Worm (Caenorhabditis elegans) whole organism, L1 larva: ENCODE results near the gene Y46G5A.34.

Experiments
- C04F5.9 ChIP-seq: sonication (generic microtip); optimal IDR thresholded peaks from 2 replicates; lab custom pipeline; 2016; ENCODE audit warnings: missing genetic modification characterization, missing compliant biosample characterization
- C34B4.2 ChIP-seq: sonication (generic microtip); optimal IDR thresholded peaks from 2 replicates; lab custom pipeline; 2017; ENCODE audit warnings: mild to moderate bottlenecking, missing genetic modification characterization, missing compliant biosample characterization
- F16B12.6 ChIP-seq: fragments of 150-350 bp; optimal IDR thresholded peaks from 2 replicates; lab custom pipeline; 2014; ENCODE audit warnings: missing biosample characterization, missing genetic modification characterization
- aly-2 ChIP-seq: fragments of 150-350 bp; optimal IDR thresholded peaks from 2 replicates; lab custom pipeline; 2014; ENCODE audit warnings: missing biosample characterization, missing genetic modification characterization
- ama-1 ChIP-seq: fragments of 150-350 bp; optimal IDR thresholded peaks from 2 replicates; lab custom pipeline; 2014
- ceh-63 ChIP-seq: fragments of 200-800 bp; sonication (Bioruptor generic); optimal IDR thresholded peaks from 2 replicates; lab custom pipeline; 2018; ENCODE audit warnings: mild to moderate bottlenecking, missing genetic modification characterization, missing compliant biosample characterization
- ceh-90 ChIP-seq: sonication (generic microtip); optimal IDR thresholded peaks from 2 replicates; lab custom pipeline; 2016; ENCODE audit warnings: missing genetic modification characterization, missing compliant biosample characterization
- dpl-1 ChIP-seq, 3 experiments: fragments of 150-350 bp in 2 of 3; sonication (generic microtip) in 1 of 3; optimal IDR thresholded peaks; 2 replicates each; lab custom pipeline; 2014 to 2017; ENCODE audit warnings: missing biosample characterization in 3 of 3, missing genetic modification characterization in 3 of 3, missing genetic modification reagents in 3 of 3
- efl-1 ChIP-seq, 4 experiments: fragments of 150-350 bp; optimal IDR thresholded peaks in 3 of 4; peaks in 1 of 4; 1 replicate in 1 of 4; 2 replicates in 3 of 4; lab custom pipeline; 2014; ENCODE audit warnings: missing biosample characterization in 2 of 4, missing genetic modification characterization in 2 of 4, missing genetic modification reagents in 2 of 4
- efl-3 ChIP-seq: fragments of 200-800 bp; sonication (Bioruptor generic); optimal IDR thresholded peaks from 2 replicates; lab custom pipeline; 2018; ENCODE audit warnings: mild to moderate bottlenecking, missing genetic modification characterization, missing compliant biosample characterization
- egl-13 ChIP-seq: sonication (generic microtip); optimal IDR thresholded peaks from 2 replicates; lab custom pipeline; 2016; ENCODE audit warnings: missing genotype, missing genetic modification reagents, missing genetic modification characterization, missing compliant biosample characterization
- elt-2 ChIP-seq: sonication (generic microtip); optimal IDR thresholded peaks from 2 replicates; lab custom pipeline; 2016; ENCODE audit warnings: missing genetic modification characterization, mild to moderate bottlenecking, inconsistent platforms, missing compliant biosample characterization, missing genetic modification reagents
- elt-3 ChIP-seq, 6 experiments: fragments of 150-350 bp in 1 of 6; sonication (generic microtip); optimal IDR thresholded peaks; 2 replicates each; lab custom pipeline; 2017 to 2018; ENCODE audit warnings: missing biosample characterization in 6 of 6, missing genetic modification characterization in 6 of 6, inconsistent platforms in 1 of 6
- ets-5 ChIP-seq: fragments of 200-800 bp; sonication (Bioruptor generic); IDR thresholded peaks from 2 replicates; pipeline ENCODE4 v1.3.6; 2022; ENCODE audit warnings: missing genetic modification characterization, missing compliant biosample characterization
- fkh-10 ChIP-seq: sonication (generic microtip); optimal IDR thresholded peaks from 2 replicates; lab custom pipeline; 2017; ENCODE audit warnings: missing biosample characterization, missing genetic modification reagents, missing genetic modification characterization
- fos-1 ChIP-seq: fragments of 150-350 bp; optimal IDR thresholded peaks from 2 replicates; lab custom pipeline; 2014; ENCODE audit warnings: missing biosample characterization, missing genetic modification characterization
- grh-1 ChIP-seq: fragments of 200-800 bp; sonication (Bioruptor generic); IDR thresholded peaks from 2 replicates; pipeline ENCODE4 v1.3.6; 2022; ENCODE audit warnings: missing genetic modification reagents, missing genetic modification characterization, missing compliant biosample characterization
- hlh-17 ChIP-seq: fragments of 200-800 bp; sonication (Bioruptor generic); optimal IDR thresholded peaks from 2 replicates; lab custom pipeline; 2018; ENCODE audit warnings: missing genetic modification characterization, mild to moderate bottlenecking, missing compliant biosample characterization, moderate library complexity, borderline replicate concordance
- hlh-4 ChIP-seq: sonication (generic microtip); optimal IDR thresholded peaks from 2 replicates; lab custom pipeline; 2016; ENCODE audit warnings: mild to moderate bottlenecking, missing genetic modification characterization, missing compliant biosample characterization
- hpl-2 ChIP-seq: fragments of 150-350 bp; optimal IDR thresholded peaks from 2 replicates; lab custom pipeline; 2014; ENCODE audit warnings: missing biosample characterization, missing genetic modification reagents, missing genetic modification characterization
- jun-1 ChIP-seq: fragments of 150-350 bp; optimal IDR thresholded peaks from 2 replicates; lab custom pipeline; 2014; ENCODE audit warnings: missing biosample characterization, missing genetic modification reagents, missing genetic modification characterization
- lin-13 ChIP-seq: fragments of 150-350 bp; optimal IDR thresholded peaks from 2 replicates; lab custom pipeline; 2014; ENCODE audit warnings: missing biosample characterization, missing genetic modification reagents, missing genetic modification characterization
- lin-14 ChIP-seq: fragments of 200-800 bp; sonication (Bioruptor generic); optimal IDR thresholded peaks from 2 replicates; lab custom pipeline; 2018; ENCODE audit warnings: mild to moderate bottlenecking, missing genetic modification characterization, moderate library complexity, missing compliant biosample characterization
- lin-35 ChIP-seq, 2 experiments: fragments of 150-350 bp; optimal IDR thresholded peaks; 2 replicates each; lab custom pipeline; 2014; ENCODE audit warnings: missing biosample characterization in 2 of 2, missing genetic modification characterization in 2 of 2, missing genetic modification reagents in 2 of 2
- lin-39 ChIP-seq: fragments of 150-350 bp; optimal IDR thresholded peaks from 2 replicates; lab custom pipeline; 2014; ENCODE audit warnings: missing biosample characterization, missing genetic modification reagents, missing genetic modification characterization
- lsy-2 ChIP-seq, 2 experiments: fragments of 150-350 bp; optimal IDR thresholded peaks; 2 replicates each; lab custom pipeline; 2014; ENCODE audit warnings: missing biosample characterization in 2 of 2, missing genetic modification characterization in 2 of 2
- mab-9 ChIP-seq: fragments of 200-800 bp; sonication (Bioruptor generic); IDR thresholded peaks from 2 replicates; pipeline ENCODE4 v1.3.6; 2022; ENCODE audit warnings: missing genetic modification reagents, missing genetic modification characterization, missing compliant biosample characterization
- mdl-1 ChIP-seq, 2 experiments: fragments of 150-350 bp; optimal IDR thresholded peaks; 2 replicates each; lab custom pipeline; 2014 to 2017; ENCODE audit warnings: missing biosample characterization in 2 of 2, missing genetic modification characterization in 2 of 2, inconsistent platforms in 1 of 2
- mef-2 ChIP-seq: fragments of 150-350 bp; optimal IDR thresholded peaks from 2 replicates; lab custom pipeline; 2014; ENCODE audit warnings: missing biosample characterization, missing genetic modification characterization
- mep-1 ChIP-seq: fragments of 150-350 bp; optimal IDR thresholded peaks from 2 replicates; lab custom pipeline; 2014; ENCODE audit warnings: missing biosample characterization, missing genetic modification characterization
- nhr-11 ChIP-seq: fragments of 150-350 bp; optimal IDR thresholded peaks from 2 replicates; lab custom pipeline; 2014; ENCODE audit warnings: missing biosample characterization, missing genetic modification characterization
- nhr-47 ChIP-seq: sonication (generic microtip); optimal IDR thresholded peaks from 2 replicates; lab custom pipeline; 2016; ENCODE audit warnings: mild to moderate bottlenecking, missing genetic modification characterization, moderate library complexity, missing compliant biosample characterization
- nhr-71 ChIP-seq: sonication (generic microtip); optimal IDR thresholded peaks from 2 replicates; lab custom pipeline; 2016; ENCODE audit warnings: mild to moderate bottlenecking, missing genetic modification characterization, moderate library complexity, missing compliant biosample characterization
- pax-3 ChIP-seq: fragments of 200-800 bp; sonication (Bioruptor generic); optimal IDR thresholded peaks from 2 replicates; lab custom pipeline; 2018; ENCODE audit warnings: mild to moderate bottlenecking, missing genetic modification characterization, moderate library complexity, missing compliant biosample characterization
- rnt-1 ChIP-seq: sonication (generic microtip); optimal IDR thresholded peaks from 2 replicates; lab custom pipeline; 2016; ENCODE audit warnings: mild to moderate bottlenecking, missing genetic modification characterization, moderate library complexity, missing compliant biosample characterization
- skn-1 ChIP-seq: fragments of 150-350 bp; optimal IDR thresholded peaks from 2 replicates; lab custom pipeline; 2014; ENCODE audit warnings: missing biosample characterization, missing genetic modification characterization
- snu-23 ChIP-seq: sonication (generic microtip); optimal IDR thresholded peaks from 2 replicates; lab custom pipeline; 2016; ENCODE audit warnings: missing genetic modification characterization, missing compliant biosample characterization
- sptf-1 ChIP-seq: fragments of 150-350 bp; optimal IDR thresholded peaks from 2 replicates; lab custom pipeline; 2014; ENCODE audit warnings: missing biosample characterization, missing genetic modification characterization
- sup-37 ChIP-seq: fragments of 200-800 bp; sonication (Bioruptor generic); optimal IDR thresholded peaks from 2 replicates; lab custom pipeline; 2018; ENCODE audit warnings: mild to moderate bottlenecking, missing genetic modification characterization, missing compliant biosample characterization
- swsn-7 ChIP-seq: sonication (generic microtip); optimal IDR thresholded peaks from 2 replicates; lab custom pipeline; 2016; ENCODE audit warnings: missing genetic modification characterization, missing compliant biosample characterization
- tbx-2 ChIP-seq: sonication (generic microtip); optimal IDR thresholded peaks from 2 replicates; lab custom pipeline; 2016; ENCODE audit warnings: missing genetic modification characterization, missing compliant biosample characterization
- unc-30 ChIP-seq: sonication (generic microtip); optimal IDR thresholded peaks from 2 replicates; lab custom pipeline; 2017; ENCODE audit warnings: missing biosample characterization, missing genetic modification characterization
- unc-62 ChIP-seq: fragments of 150-350 bp; optimal IDR thresholded peaks from 2 replicates; lab custom pipeline; 2014; ENCODE audit warnings: missing biosample characterization, missing genetic modification reagents, missing genetic modification characterization
- unc-86 ChIP-seq: sonication (generic microtip); optimal IDR thresholded peaks from 2 replicates; lab custom pipeline; 2016; ENCODE audit warnings: missing genetic modification characterization, missing compliant biosample characterization
- unc-98 ChIP-seq: fragments of 200-800 bp; sonication (Bioruptor generic); IDR thresholded peaks from 2 replicates; pipeline ENCODE4 v1.3.6; 2022; ENCODE audit warnings: missing genetic modification characterization, missing compliant biosample characterization
- vab-15 ChIP-seq: sonication (generic microtip); optimal IDR thresholded peaks from 2 replicates; lab custom pipeline; 2017; ENCODE audit warnings: missing genotype, mild to moderate bottlenecking, missing genetic modification characterization, missing compliant biosample characterization
- zag-1 ChIP-seq: fragments of 150-350 bp; optimal IDR thresholded peaks from 2 replicates; lab custom pipeline; 2014; ENCODE audit warnings: missing biosample characterization, missing genetic modification characterization
- zip-4 ChIP-seq: fragments of 200-800 bp; sonication (Bioruptor generic); optimal IDR thresholded peaks from 2 replicates; lab custom pipeline; 2018; ENCODE audit warnings: mild to moderate bottlenecking, missing genetic modification characterization, moderate library complexity, missing compliant biosample characterization

Gene Y46G5A.34

DNA sequence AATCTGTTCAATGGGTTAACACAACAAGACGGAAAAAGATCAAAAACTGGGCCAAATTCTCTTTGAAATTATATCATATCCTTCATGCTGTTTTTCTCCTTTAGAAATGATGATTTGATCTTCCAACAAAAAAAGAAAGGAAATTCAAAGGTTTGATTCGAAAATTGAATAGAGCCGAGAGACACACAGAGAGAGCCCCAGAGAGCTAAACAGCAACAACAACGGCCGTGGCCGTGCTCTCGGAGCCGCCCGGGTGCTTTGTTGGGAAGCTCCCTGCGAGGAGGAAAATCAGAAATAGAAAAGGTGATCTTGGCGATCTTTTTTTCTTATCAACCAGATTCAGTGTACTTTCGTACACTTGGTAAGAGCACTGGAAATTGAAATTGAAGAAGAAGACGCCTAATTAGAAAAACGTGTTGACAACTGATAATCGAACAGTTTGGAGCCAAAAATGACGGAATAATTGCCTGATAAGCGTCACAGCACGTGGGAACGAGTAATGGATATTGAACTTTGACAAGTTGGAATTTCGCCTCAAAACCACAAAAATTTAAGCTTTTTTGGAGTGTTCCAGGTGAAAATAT, 20.8 kb downstream of the Y46G5A.34 start:
- TF ChIP-seq rnt-1 (tag; lab: Kevin White, UChicago) (peak; percentile 20), nhr-71 (tag; lab: Kevin White, UChicago) (peak; percentile 13), egl-13 (tag; lab: Kevin White, UChicago) (no peak), lin-14 (GFP tag; lab: Kevin White, UChicago) (peak; percentile 52), efl-1 (optimal IDR thresholded peaks at IDR 0.05; lab: Kevin White, UChicago) (no peak), efl-1 (GFP tag; optimal IDR thresholded peaks at IDR 0.05 in 1 of 2; lab: Kevin White, UChicago) (peak in 1 of 2 experiments; percentile 15), fkh-10 (GFP tag; lab: Kevin White, UChicago) (peak; percentile 10), mef-2 (tag; lab: Kevin White, UChicago) (no peak), fos-1 (tag; lab: Kevin White, UChicago) (no peak), nhr-47 (tag; lab: Kevin White, UChicago) (peak; percentile 32), lsy-2 (tag; optimal IDR thresholded peaks at IDR 0.05; lab: Kevin White, UChicago) (peak in 1 of 2 experiments; percentile 3), lin-35 (GFP tag; optimal IDR thresholded peaks at IDR 0.05; lab: Kevin White, UChicago) (peak in 1 of 2 experiments; percentile 2), elt-2 (tag; lab: Kevin White, UChicago) (peak; percentile 63)

DNA sequence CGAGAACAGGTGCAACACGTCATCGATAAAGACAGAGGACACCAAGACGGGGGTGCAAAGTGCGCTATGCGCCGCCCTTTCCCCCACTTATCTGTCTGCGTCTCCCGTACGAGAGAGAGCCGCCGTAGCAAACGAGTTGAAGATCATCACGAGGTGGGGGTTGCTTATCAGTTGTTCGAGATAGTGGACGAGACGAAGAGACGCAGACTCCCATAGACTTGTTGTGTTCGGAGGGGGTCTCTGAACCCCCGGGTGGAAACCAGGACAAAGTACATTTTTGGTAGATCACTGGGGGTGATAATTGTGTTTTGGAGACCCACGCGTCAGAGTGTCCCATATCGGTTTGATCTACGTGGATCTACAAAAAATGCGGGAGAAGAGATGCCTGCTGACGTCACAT, 22.3 kb downstream of the Y46G5A.34 start:
- TF ChIP-seq F16B12.6 (tag; lab: Kevin White, UChicago) = no peak
- peak; percentile 62 to 94 for TF ChIP-seq mdl-1 (tag; optimal IDR thresholded peaks at IDR 0.05; lab: Kevin White, UChicago)
- no peak for TF ChIP-seq unc-62
- TF ChIP-seq fos-1 (tag; lab: Kevin White, UChicago) = peak; percentile 14
- peak in 4 of 6 experiments; percentile 60 to 92 (median 78) for TF ChIP-seq elt-3 (tag; optimal IDR thresholded peaks at IDR 0.05; lab: Kevin White, UChicago)
- no peak for TF ChIP-seq sptf-1 (tag; lab: Kevin White, UChicago)
- TF ChIP-seq mab-9 (GFP tag; lab: Robert Waterston, UW) = no peak
- peak; percentile 43 for TF ChIP-seq lin-39 (tag; lab: Kevin White, UChicago)
- peak; percentile 72 for TF ChIP-seq lin-13 (GFP tag; lab: Kevin White, UChicago)
- TF ChIP-seq lsy-2 (tag; optimal IDR thresholded peaks at IDR 0.05; lab: Kevin White, UChicago) = peak; percentile 79 to 80
- TF ChIP-seq elt-2 (tag; lab: Kevin White, UChicago) = peak; percentile 95
- no peak for TF ChIP-seq vab-15
- no peak for TF ChIP-seq unc-30
- TF ChIP-seq dpl-1 (GFP tag; optimal IDR thresholded peaks at IDR 0.05; lab: Kevin White, UChicago) = peak; percentile 50 to 70 (median 63)
- TF ChIP-seq mep-1 = peak; percentile 57
- no peak for TF ChIP-seq efl-3 (GFP tag; lab: Kevin White, UChicago)
- TF ChIP-seq mef-2 (tag; lab: Kevin White, UChicago) = peak; percentile 48
- peak; percentile 53 for TF ChIP-seq egl-13 (tag; lab: Kevin White, UChicago)
- TF ChIP-seq ets-5 (GFP tag; lab: Robert Waterston, UW) = no peak
- TF ChIP-seq nhr-71 (tag; lab: Kevin White, UChicago) = peak; percentile 97
- TF ChIP-seq C04F5.9 (tag; lab: Kevin White, UChicago) = peak; percentile 42
- peak; percentile 62 to 85 for TF ChIP-seq lin-35 (GFP tag; optimal IDR thresholded peaks at IDR 0.05; lab: Kevin White, UChicago)
- TF ChIP-seq hpl-2 (GFP tag; lab: Kevin White, UChicago) = peak; percentile 13
- no peak for TF ChIP-seq ceh-63 (GFP tag; lab: Kevin White, UChicago)
- TF ChIP-seq tbx-2 (tag; lab: Kevin White, UChicago) = peak; percentile 85
- no peak for TF ChIP-seq fkh-10 (GFP tag; lab: Kevin White, UChicago)
- no peak for TF ChIP-seq hlh-4 (tag; lab: Kevin White, UChicago)
- TF ChIP-seq snu-23 (GFP tag; lab: Kevin White, UChicago) = peak; percentile 91
- TF ChIP-seq pax-3 (tag; lab: Kevin White, UChicago) = peak; percentile 67
- TF ChIP-seq jun-1 (tag; lab: Kevin White, UChicago) = peak; percentile 84
- no peak for TF ChIP-seq unc-86 (tag; lab: Kevin White, UChicago)
- TF ChIP-seq C34B4.2 (tag; lab: Kevin White, UChicago) = no peak
- peak; percentile 85 for TF ChIP-seq nhr-11 (tag; lab: Kevin White, UChicago)
- TF ChIP-seq zip-4 = no peak
- TF ChIP-seq zag-1 (tag; lab: Kevin White, UChicago) = no peak
- no peak for TF ChIP-seq sup-37
- peak; percentile 99 for TF ChIP-seq grh-1 (GFP tag; lab: Robert Waterston, UW)
- no peak for TF ChIP-seq hlh-17 (GFP tag; lab: Kevin White, UChicago)
- TF ChIP-seq unc-98 (GFP tag; lab: Robert Waterston, UW) = peak; percentile 66
- TF ChIP-seq swsn-7 (tag; lab: Kevin White, UChicago) = peak; percentile 79
- TF ChIP-seq ama-1 (lab: Kevin White, UChicago) = no peak
- TF ChIP-seq skn-1 (tag; lab: Kevin White, UChicago) = peak; percentile 66
- TF ChIP-seq ceh-90 (tag; lab: Kevin White, UChicago) = no peak
- TF ChIP-seq aly-2 (tag; lab: Kevin White, UChicago) = no peak
